Worm (Caenorhabditis elegans) whole organism, late embryonic: ENCODE data around the gene srd-68.

Experiments used
- C38D4.7 ChIP-seq: fragments of 200-800 bp; sonication (Bioruptor generic); optimal IDR thresholded peaks from 2 replicates; lab custom pipeline; 2018; ENCODE audit warnings: mild to moderate bottlenecking, missing genetic modification characterization, moderate library complexity, missing compliant biosample characterization
- che-1 ChIP-seq: sonication (generic microtip); optimal IDR thresholded peaks from 2 replicates; lab custom pipeline; 2016; ENCODE audit warnings: mild to moderate bottlenecking, missing genetic modification characterization, missing compliant biosample characterization
- dmd-4 ChIP-seq: sonication (generic microtip); optimal IDR thresholded peaks from 2 replicates; lab custom pipeline; 2016; ENCODE audit warnings: borderline replicate concordance, missing genetic modification characterization, missing compliant biosample characterization
- dve-1 ChIP-seq: sonication (generic microtip); optimal IDR thresholded peaks from 2 replicates; lab custom pipeline; 2017; ENCODE audit warnings: antibody characterized with exemption, mild to moderate bottlenecking, missing genetic modification characterization, missing compliant biosample characterization
- elt-2 ChIP-seq: sonication (generic microtip); optimal IDR thresholded peaks from 2 replicates; lab custom pipeline; 2016; ENCODE audit warnings: missing genetic modification reagents, missing genetic modification characterization, missing compliant biosample characterization
- ets-4 ChIP-seq: sonication (generic microtip); optimal IDR thresholded peaks from 2 replicates; lab custom pipeline; 2016; ENCODE audit warnings: missing genetic modification characterization, missing compliant biosample characterization
- lim-6 ChIP-seq: sonication (generic microtip); optimal IDR thresholded peaks from 2 replicates; lab custom pipeline; 2016; ENCODE audit warnings: missing genetic modification characterization, missing compliant biosample characterization
- lin-11 ChIP-seq: fragments of 200-800 bp; sonication (Bioruptor generic); optimal IDR thresholded peaks from 2 replicates; lab custom pipeline; 2018; ENCODE audit warnings: mild to moderate bottlenecking, missing genetic modification characterization, missing compliant biosample characterization
- nfya-1 ChIP-seq: sonication (generic microtip); optimal IDR thresholded peaks from 2 replicates; lab custom pipeline; 2017; ENCODE audit warnings: missing genetic modification characterization, mild to moderate bottlenecking, missing compliant biosample characterization, antibody characterized with exemption, moderate library complexity
- nhr-232 ChIP-seq: sonication (generic microtip); optimal IDR thresholded peaks from 2 replicates; lab custom pipeline; 2016; ENCODE audit warnings: missing genetic modification characterization, missing compliant biosample characterization
- pqm-1 ChIP-seq: sonication (generic microtip); optimal IDR thresholded peaks from 2 replicates; lab custom pipeline; 2016; ENCODE audit warnings: missing genetic modification characterization, missing compliant biosample characterization
- tbx-2 ChIP-seq: sonication (generic microtip); optimal IDR thresholded peaks from 2 replicates; lab custom pipeline; 2016; ENCODE audit warnings: missing genetic modification characterization, missing compliant biosample characterization

DNA sequence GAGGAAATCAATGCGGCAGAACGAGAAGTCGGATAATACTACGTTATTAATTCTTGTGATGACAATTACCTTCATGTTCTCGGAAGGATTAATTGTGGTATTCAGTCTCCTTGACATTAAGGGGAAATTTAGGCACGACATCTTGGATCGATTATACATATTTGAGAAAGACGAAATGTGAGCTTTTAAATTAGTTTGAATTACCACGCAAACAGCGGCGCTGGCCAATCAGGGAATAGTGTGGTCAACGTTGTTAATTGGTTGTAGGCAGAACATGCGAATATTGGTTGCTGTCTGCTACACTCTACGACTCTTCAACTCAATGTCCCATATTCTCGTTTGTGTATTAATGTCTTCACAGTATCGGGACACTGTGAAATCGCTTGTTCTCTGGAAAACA is 27.7 kb downstream of the srd-68 start, which contains the start of gene F49A5.10:
- TF ChIP-seq ets-4 (tag; lab: Kevin White, UChicago) (no peak), lim-6 (tag; lab: Kevin White, UChicago) (no peak), elt-2 (tag; lab: Kevin White, UChicago) (no peak), nhr-232 (tag; lab: Kevin White, UChicago) (no peak), C38D4.7 (GFP tag; lab: Kevin White, UChicago) (no peak), lin-11 (tag; lab: Kevin White, UChicago) (no peak), nfya-1 (tag; lab: Kevin White, UChicago) (no peak), dmd-4 (no peak), che-1 (tag; lab: Kevin White, UChicago) (no peak), tbx-2 (no peak), pqm-1 (tag; lab: Kevin White, UChicago) (no peak), dve-1 (tag; lab: Kevin White, UChicago) (no peak)
